Fruit fly (Drosophila melanogaster) whole organism, adult: ENCODE results near the gene CG4645.

Experiments used
- CG11617 ChIP-seq: fragments of 200-800 bp; sonication (Bioruptor generic); optimal IDR thresholded peaks from 2 replicates; lab custom pipeline; 2017; ENCODE audit warnings: mild to moderate bottlenecking, missing biosample characterization, missing genetic modification reagents, missing genetic modification characterization
- CG12768 ChIP-seq: fragments of 200-800 bp; sonication (Bioruptor generic); optimal IDR thresholded peaks from 2 replicates; lab custom pipeline; 2017; ENCODE audit warnings: missing biosample characterization, missing genetic modification characterization, mild to moderate bottlenecking, moderate library complexity, missing genetic modification reagents
- CG14711 ChIP-seq: fragments of 200-800 bp; sonication (Bioruptor generic); optimal IDR thresholded peaks from 2 replicates; lab custom pipeline; 2018; ENCODE audit warnings: missing biosample characterization, mild to moderate bottlenecking, missing genetic modification characterization, moderate library complexity
- CG1620 ChIP-seq: fragments of 200-800 bp; sonication (Bioruptor generic); optimal IDR thresholded peaks from 2 replicates; lab custom pipeline; 2016; ENCODE audit warnings: missing biosample characterization, missing genetic modification characterization
- CG33017 ChIP-seq: fragments of 200-800 bp; sonication (Bioruptor generic); optimal IDR thresholded peaks from 2 replicates; lab custom pipeline; 2018; ENCODE audit warnings: missing biosample characterization, mild to moderate bottlenecking, missing genetic modification characterization, moderate library complexity
- CG5204 ChIP-seq: fragments of 200-800 bp; sonication (Bioruptor generic); optimal IDR thresholded peaks from 2 replicates; lab custom pipeline; 2016; ENCODE audit warnings: missing biosample characterization, missing genetic modification characterization
- CG7045 ChIP-seq: fragments of 200-800 bp; sonication (Bioruptor generic); optimal IDR thresholded peaks from 2 replicates; lab custom pipeline; 2017; ENCODE audit warnings: missing biosample characterization, mild to moderate bottlenecking, missing genetic modification characterization
- CG7101 ChIP-seq: fragments of 200-800 bp; sonication (Bioruptor generic); optimal IDR thresholded peaks from 2 replicates; lab custom pipeline; 2018; ENCODE audit warnings: missing biosample characterization, mild to moderate bottlenecking, missing genetic modification characterization, moderate library complexity
- Clk ChIP-seq: fragments of 200-800 bp; sonication (Bioruptor generic); optimal IDR thresholded peaks from 2 replicates; lab custom pipeline; 2017; ENCODE audit warnings: missing biosample characterization, missing genetic modification characterization
- Crg-1 ChIP-seq: fragments of 200-800 bp; sonication (Bioruptor generic); optimal IDR thresholded peaks from 2 replicates; lab custom pipeline; 2016; ENCODE audit warnings: missing biosample characterization, missing genetic modification characterization
- Hr96 ChIP-seq: fragments of 200-800 bp; sonication (Bioruptor generic); optimal IDR thresholded peaks from 2 replicates; lab custom pipeline; 2016; ENCODE audit warnings: missing biosample characterization, missing genetic modification characterization
- Mnt ChIP-seq: fragments of 200-800 bp; sonication (Bioruptor generic); optimal IDR thresholded peaks from 2 replicates; lab custom pipeline; 2016; ENCODE audit warnings: missing biosample characterization, mild to moderate bottlenecking, missing genetic modification characterization
- bab1 ChIP-seq: fragments of 200-800 bp; sonication (Bioruptor generic); optimal IDR thresholded peaks from 3 replicates; lab custom pipeline; 2019; ENCODE audit warnings: missing biosample characterization, mild to moderate bottlenecking, missing genetic modification characterization, moderate library complexity
- cic ChIP-seq: fragments of 200-800 bp; sonication (Bioruptor generic); optimal IDR thresholded peaks from 2 replicates; lab custom pipeline; 2017; ENCODE audit warnings: missing biosample characterization, mild to moderate bottlenecking, missing genetic modification characterization, moderate library complexity
- cnc ChIP-seq, 2 experiments: fragments of >200 bp; optimal IDR thresholded peaks; 2 replicates each; lab custom pipeline; 2017
- kay ChIP-seq: fragments of 200-800 bp; sonication (Bioruptor generic); peaks from one replicate; lab custom pipeline; 2016; ENCODE audit warnings: missing biosample characterization, missing genetic modification characterization, borderline replicate concordance
- ovo ChIP-seq: fragments of 200-800 bp; sonication (Bioruptor generic); optimal IDR thresholded peaks from 2 replicates; lab custom pipeline; 2016; ENCODE audit warnings: missing biosample characterization, missing genetic modification characterization
- pad ChIP-seq: fragments of 200-800 bp; sonication (Bioruptor generic); optimal IDR thresholded peaks from 3 replicates; lab custom pipeline; 2017; ENCODE audit warnings: missing biosample characterization, missing genetic modification characterization, mild to moderate bottlenecking, moderate library complexity, missing genetic modification reagents
- tj ChIP-seq: fragments of 200-800 bp; sonication (Bioruptor generic); optimal IDR thresholded peaks from 3 replicates; lab custom pipeline; 2017; ENCODE audit warnings: missing biosample characterization, mild to moderate bottlenecking, missing genetic modification characterization, moderate library complexity
- toe ChIP-seq: fragments of 200-800 bp; sonication (Bioruptor generic); optimal IDR thresholded peaks from 2 replicates; lab custom pipeline; 2016; ENCODE audit warnings: missing biosample characterization, missing genetic modification characterization

Gene CG4645

dm6 chrX:12900718-12901442 is 8.9 kb upstream of the CG4645 start, which contains the start of gene Coq8:
Gene Coq8 (minus strand): TSS chrX:12901114.
- no peak for TF ChIP-seq CG12768
- TF ChIP-seq tj (GFP tag; lab: Kevin White, UChicago) = peak; percentile 18
- peak; percentile 55 for TF ChIP-seq bab1 (GFP tag; lab: Kevin White, UChicago)
- TF ChIP-seq Crg-1 (GFP tag; lab: Kevin White, UChicago) = no peak
- no peak for TF ChIP-seq Hr96 (GFP tag; lab: Kevin White, UChicago)
- no peak for TF ChIP-seq Clk (GFP tag; lab: Kevin White, UChicago)

- TF ChIP-seq pad (GFP tag; lab: Kevin White, UChicago) = peak; percentile 10
- no peak for TF ChIP-seq CG14711
- no peak for TF ChIP-seq CG1620 (GFP tag; lab: Kevin White, UChicago)
- peak; percentile 41 for TF ChIP-seq cic
- peak; percentile 96 for TF ChIP-seq Mnt (GFP tag; lab: Kevin White, UChicago)
- TF ChIP-seq tj (GFP tag; lab: Kevin White, UChicago) = peak; percentile 86
- TF ChIP-seq Hr96 (GFP tag; lab: Kevin White, UChicago) = no peak
- peak; percentile 58 for TF ChIP-seq bab1 (GFP tag; lab: Kevin White, UChicago)
- peak; percentile 20 for TF ChIP-seq CG12768
- TF ChIP-seq Clk (GFP tag; lab: Kevin White, UChicago) = no peak
- TF ChIP-seq CG11617 (GFP tag; lab: Kevin White, UChicago) = peak; percentile 13
Observed at dm6 chrX:12903099-12903616, 6.6 kb upstream of the CG4645 start, which contains the start of gene Flad1. Gene Flad1 (minus strand): TSS chrX:12903516.

DNA sequence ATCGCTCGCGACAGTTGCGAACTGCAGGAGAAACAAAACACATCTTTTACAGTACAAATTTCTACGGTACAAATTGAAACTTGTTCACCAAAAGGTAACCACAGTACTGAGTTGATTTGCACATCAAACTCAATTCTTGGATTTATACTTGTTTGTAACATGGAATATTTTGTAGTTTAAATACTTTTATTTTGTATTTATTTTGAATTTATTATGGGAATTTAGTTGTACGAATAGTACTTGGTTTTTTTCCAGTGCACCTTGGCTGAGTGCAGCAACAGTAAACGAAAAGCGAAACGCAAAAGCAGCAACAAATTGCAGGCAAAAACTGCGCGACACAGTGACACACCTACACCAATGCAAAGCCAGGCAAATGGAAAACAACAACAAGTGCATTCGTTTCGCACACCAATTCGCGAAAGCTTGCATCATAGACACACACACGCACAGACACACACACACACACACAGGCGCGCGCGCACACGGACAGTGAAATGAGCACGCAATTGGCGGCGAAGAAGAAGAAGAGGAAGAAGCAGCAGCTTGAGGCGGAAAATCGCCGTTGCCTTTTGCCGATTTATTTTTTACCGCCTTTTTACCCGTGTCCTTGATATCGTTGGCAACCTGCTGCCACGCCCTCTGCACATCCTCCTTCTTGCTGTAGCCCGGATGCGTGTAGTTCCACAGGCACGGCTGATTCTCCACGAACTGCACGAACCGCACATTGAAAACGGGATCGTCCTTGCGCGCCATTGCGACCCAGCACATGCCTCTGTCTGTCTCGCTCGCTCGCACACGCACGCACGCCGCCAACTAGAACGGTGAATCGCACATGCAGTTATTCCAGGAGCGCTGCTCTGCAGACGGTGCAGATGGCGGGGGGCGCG is 4.5 kb upstream of the CG4645 start:
- TF ChIP-seq Hr96 (GFP tag; lab: Kevin White, UChicago) (no peak), bab1 (GFP tag; lab: Kevin White, UChicago) (peak; percentile 52), CG14711 (peak; percentile 46), CG7101 (tag; lab: Kevin White, UChicago) (peak; percentile 60), toe (no peak), CG5204 (GFP tag; lab: Kevin White, UChicago) (no peak), CG33017 (tag; lab: Kevin White, UChicago) (peak; percentile 33), CG12768 (no peak), kay (GFP tag; lab: Kevin White, UChicago) (no peak), CG1620 (GFP tag; lab: Kevin White, UChicago) (no peak), cic (peak; percentile 7), ovo (GFP tag; lab: Kevin White, UChicago) (peak; percentile 97), CG7045 (GFP tag; lab: Kevin White, UChicago) (no peak), CG11617 (GFP tag; lab: Kevin White, UChicago) (no peak), pad (GFP tag; lab: Kevin White, UChicago) (peak; percentile 49), Crg-1 (GFP tag; lab: Kevin White, UChicago) (no peak), Mnt (GFP tag; lab: Kevin White, UChicago) (peak; percentile 91), cnc (optimal IDR thresholded peaks at IDR 0.05; lab: Kevin White, UChicago) (no peak), tj (GFP tag; lab: Kevin White, UChicago) (no peak), Clk (GFP tag; lab: Kevin White, UChicago) (no peak)

DNA sequence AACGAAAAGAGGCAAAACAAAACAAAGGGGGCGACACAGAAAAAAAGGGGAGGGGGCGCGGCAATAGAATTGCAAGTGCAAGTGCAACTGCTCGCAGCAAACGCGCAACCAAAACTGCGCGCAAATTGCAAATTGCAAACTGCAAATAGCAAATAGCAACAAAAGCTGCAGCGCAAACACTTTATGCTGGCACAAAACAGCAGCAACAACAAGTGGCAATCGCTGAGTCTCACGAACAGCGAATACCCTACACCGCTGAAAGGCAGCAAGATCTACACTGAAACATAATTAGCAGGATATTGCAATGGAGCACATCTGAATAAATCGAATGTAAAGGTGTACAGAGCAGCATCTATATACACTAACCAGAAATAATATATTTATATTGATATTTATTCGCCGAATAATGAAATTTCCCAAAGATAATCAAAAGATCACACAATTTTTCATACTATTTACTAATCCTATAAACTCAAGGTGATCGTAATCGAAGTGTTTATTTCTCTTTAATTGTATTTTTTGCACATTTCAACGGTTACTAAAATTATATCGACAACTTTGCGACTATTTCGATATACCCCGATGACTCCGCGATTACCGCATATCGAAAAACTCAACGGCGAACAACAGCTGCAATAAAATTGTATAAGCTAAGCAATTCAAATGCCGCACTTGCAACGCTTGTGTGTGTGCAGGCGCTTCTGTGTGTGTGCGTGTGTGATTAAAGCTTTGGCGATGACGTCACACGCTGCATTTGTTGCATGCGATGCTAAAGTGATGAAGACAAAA is 3.7 kb upstream of the CG4645 start, which contains the start of gene CG4404:
Gene CG4404 (minus strand): TSS at position 118 of the 789 bp plus-strand sequence.
- TF ChIP-seq tj (GFP tag; lab: Kevin White, UChicago) (peak; percentile 96), toe (peak; percentile 29), CG11617 (GFP tag; lab: Kevin White, UChicago) (peak; percentile 36), CG1620 (GFP tag; lab: Kevin White, UChicago) (peak; percentile 14), Crg-1 (GFP tag; lab: Kevin White, UChicago) (no peak), pad (GFP tag; lab: Kevin White, UChicago) (no peak), cnc (optimal IDR thresholded peaks at IDR 0.05; lab: Kevin White, UChicago) (peak in 1 of 2 experiments; percentile 62), Mnt (GFP tag; lab: Kevin White, UChicago) (no peak), CG7101 (tag; lab: Kevin White, UChicago) (peak; percentile 13), cic (no peak)

dm6 chrX:12906914-12907313 is 2.8 kb upstream of the CG4645 start, which contains the start of gene mRpL49:
Gene mRpL49 (plus strand): TSS chrX:12907105.
- peak; percentile 14 for TF ChIP-seq toe
- no peak for TF ChIP-seq CG1620 (GFP tag; lab: Kevin White, UChicago)
